Fruit fly (Drosophila melanogaster): ENCODE data around the gene srl.

Gene srl

dm6 chr3R:4401977-4402589 is 27.1 kb downstream of the srl start, which contains the start of gene CG9853:
CG9853 (minus strand) TSS chr3R:4402027.
- TF ChIP-seq Dfd (GFP tag; optimal IDR thresholded peaks at IDR 0.05) (peak; percentile 92), Vsx2 (GFP tag; optimal IDR thresholded peaks at IDR 0.05; ENCODE audit: partially characterized antibody) (no peak)

- TF ChIP-seq usp (GFP tag; optimal IDR thresholded peaks at IDR 0.05) (no peak), Rel (GFP tag; optimal IDR thresholded peaks at IDR 0.05) (no peak), Rel (tag; optimal IDR thresholded peaks at IDR 0.05) (peak; percentile 96), Vsx2 (GFP tag; optimal IDR thresholded peaks at IDR 0.05; ENCODE audit: partially characterized antibody) (no peak), foxo (GFP tag; optimal IDR thresholded peaks at IDR 0.05) (no peak), Hr78 (GFP tag; optimal IDR thresholded peaks at IDR 0.05) (no peak)
Measured at dm6 chr3R:4400497-4400833, 28.7 kb downstream of the srl start, which contains the start of gene CG14647. CG14647 (plus strand) TSS chr3R:4400510.

dm6 chr3R:4399810-4400496 is 29.2 kb downstream of the srl start:
- TF ChIP-seq ey (GFP tag; optimal IDR thresholded peaks at IDR 0.05) (no peak), Abd-B (GFP tag; optimal IDR thresholded peaks at IDR 0.05) (peak; percentile 48), psq (GFP tag; optimal IDR thresholded peaks at IDR 0.05) (peak; percentile 65), Hr78 (GFP tag; optimal IDR thresholded peaks at IDR 0.05) (peak; percentile 67), rgr (GFP tag; optimal IDR thresholded peaks at IDR 0.05) (no peak), Myc (optimal IDR thresholded peaks at IDR 0.05) (no peak), HLH106 (tag; optimal IDR thresholded peaks at IDR 0.05) (peak; percentile 28), woc (GFP tag; optimal IDR thresholded peaks at IDR 0.05) (peak; percentile 62), sage (GFP tag; optimal IDR thresholded peaks at IDR 0.05) (no peak), tai (GFP tag; optimal IDR thresholded peaks at IDR 0.05) (no peak), N (GFP tag; optimal IDR thresholded peaks at IDR 0.05) (peak; percentile 88), h (GFP tag; optimal IDR thresholded peaks at IDR 0.05) (peak; percentile 11), dmrt93B (GFP tag; optimal IDR thresholded peaks at IDR 0.05) (peak; percentile 16)

- no peak for TF ChIP-seq Rel (GFP tag; optimal IDR thresholded peaks at IDR 0.05)
- peak; percentile 92 for TF ChIP-seq Rel (tag; optimal IDR thresholded peaks at IDR 0.05)
- TF ChIP-seq foxo (GFP tag; optimal IDR thresholded peaks at IDR 0.05): no peak
- TF ChIP-seq fru (GFP tag; optimal IDR thresholded peaks at IDR 0.05): no peak
- TF ChIP-seq Dfd (GFP tag; optimal IDR thresholded peaks at IDR 0.05): no peak
- peak; percentile 4 for TF ChIP-seq h (GFP tag; optimal IDR thresholded peaks at IDR 0.05)
- peak; percentile 6 for TF ChIP-seq woc (GFP tag; optimal IDR thresholded peaks at IDR 0.05)
Measured at dm6 chr3R:4397403-4398079, 31.6 kb downstream of the srl start, which contains the start of gene CG9855. CG9855 (minus strand) TSS chr3R:4397875.

dm6 chr3R:4394654-4395581 is 34.2 kb downstream of the srl start:
- TF ChIP-seq OdsH (GFP tag; optimal IDR thresholded peaks at IDR 0.05): peak; percentile 95
- TF ChIP-seq Hnf4 (GFP tag; optimal IDR thresholded peaks at IDR 0.05): peak; percentile 94
- no peak for TF ChIP-seq Hr78 (GFP tag; optimal IDR thresholded peaks at IDR 0.05)
- peak; percentile 69 for TF ChIP-seq brk (GFP tag; optimal IDR thresholded peaks at IDR 0.05)
- TF ChIP-seq pan (optimal IDR thresholded peaks at IDR 0.05): no peak
- TF ChIP-seq sage (GFP tag; optimal IDR thresholded peaks at IDR 0.05): peak; percentile 92
- TF ChIP-seq GATAd (GFP tag; optimal IDR thresholded peaks at IDR 0.05): no peak
- peak; percentile 43 for TF ChIP-seq jim (GFP tag; optimal IDR thresholded peaks at IDR 0.05)
- TF ChIP-seq Mio (GFP tag; optimal IDR thresholded peaks at IDR 0.05): peak; percentile 71
- peak; percentile 96 for TF ChIP-seq woc (GFP tag; optimal IDR thresholded peaks at IDR 0.05)
- no peak for TF ChIP-seq Abd-B (GFP tag; optimal IDR thresholded peaks at IDR 0.05)
- peak; percentile 80 for TF ChIP-seq dmrt93B (GFP tag; optimal IDR thresholded peaks at IDR 0.05)
- TF ChIP-seq rgr (GFP tag; optimal IDR thresholded peaks at IDR 0.05): peak; percentile 96
- peak; percentile 68 for TF ChIP-seq sv (GFP tag; optimal IDR thresholded peaks at IDR 0.05)
- peak; percentile 84 for TF ChIP-seq psq (GFP tag; optimal IDR thresholded peaks at IDR 0.05)
- TF ChIP-seq Hr83 (GFP tag; optimal IDR thresholded peaks at IDR 0.05; ENCODE audit: poor library complexity, severe bottlenecking): peak; percentile 53
- TF ChIP-seq CrebA (GFP tag; optimal IDR thresholded peaks at IDR 0.05; ENCODE audit: borderline replicate concordance): no peak
- peak; percentile 95 for TF ChIP-seq CG32264 (GFP tag; optimal IDR thresholded peaks at IDR 0.05)
- no peak for TF ChIP-seq usp (GFP tag; optimal IDR thresholded peaks at IDR 0.05)
- TF ChIP-seq fru (GFP tag; optimal IDR thresholded peaks at IDR 0.05): peak; percentile 95
- TF ChIP-seq Dfd (GFP tag; optimal IDR thresholded peaks at IDR 0.05): no peak
- no peak for TF ChIP-seq dl (GFP tag; optimal IDR thresholded peaks at IDR 0.05; ENCODE audit: insufficient read depth in 1 of 2, partially characterized antibody in 2 of 2)
- TF ChIP-seq CG9705 (GFP tag; optimal IDR thresholded peaks at IDR 0.05): peak; percentile 20
- TF ChIP-seq N (GFP tag; optimal IDR thresholded peaks at IDR 0.05): no peak
- TF ChIP-seq br (GFP tag; optimal IDR thresholded peaks at IDR 0.05): peak; percentile 95
- no peak for TF ChIP-seq Dif (GFP tag; optimal IDR thresholded peaks at IDR 0.05; ENCODE audit: partially characterized antibody)
